Worm (Caenorhabditis elegans): ENCODE results near the gene cbs-2.

DNA sequence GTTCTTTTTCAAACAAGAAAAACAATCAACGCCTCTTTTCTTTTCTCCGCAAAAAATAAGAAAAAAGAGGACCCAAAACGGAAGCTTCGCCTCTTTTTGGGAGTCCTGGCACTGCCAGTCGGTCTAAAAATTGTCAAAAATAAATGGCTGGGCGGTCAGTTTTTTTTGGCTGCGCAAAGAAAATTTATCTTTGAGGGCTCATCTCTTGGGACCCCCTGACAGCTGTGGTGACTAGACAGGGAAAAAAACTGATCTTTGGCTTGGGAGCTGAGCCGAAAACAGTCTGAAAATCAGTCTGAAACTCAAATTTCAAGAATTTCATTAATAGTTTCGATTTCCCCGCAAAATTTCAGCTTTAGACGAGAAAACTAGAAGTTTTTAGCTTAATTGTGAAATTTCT, 32.8 kb downstream of the cbs-2 start:
- TF ChIP-seq skn-1 (tag; optimal IDR thresholded peaks at IDR 0.05) = no peak
- no peak for TF ChIP-seq nhr-28 (tag; optimal IDR thresholded peaks at IDR 0.05)
- TF ChIP-seq mdl-1 (tag; optimal IDR thresholded peaks at IDR 0.05) = no peak
- TF ChIP-seq unc-62 (GFP tag; optimal IDR thresholded peaks at IDR 0.05) = no peak

All from whole organism, L1 larva.